Worm (Caenorhabditis elegans) whole organism, L1 larva: ENCODE results near the gene F59B10.6.

Experiments used
- C04F5.9 ChIP-seq: sonication (generic microtip); optimal IDR thresholded peaks from 2 replicates; lab custom pipeline; 2016; ENCODE audit warnings: missing genetic modification characterization, missing compliant biosample characterization
- C16A3.4 ChIP-seq: fragments of 150-350 bp; optimal IDR thresholded peaks from 2 replicates; lab custom pipeline; 2014; ENCODE audit warnings: missing biosample characterization, missing genetic modification characterization
- C34B4.2 ChIP-seq: sonication (generic microtip); optimal IDR thresholded peaks from 2 replicates; lab custom pipeline; 2017; ENCODE audit warnings: mild to moderate bottlenecking, missing genetic modification characterization, missing compliant biosample characterization
- ama-1 ChIP-seq: fragments of 150-350 bp; optimal IDR thresholded peaks from 2 replicates; lab custom pipeline; 2014
- blmp-1 ChIP-seq: fragments of 150-350 bp; optimal IDR thresholded peaks from 2 replicates; lab custom pipeline; 2014; ENCODE audit warnings: missing biosample characterization, missing genetic modification characterization
- ceh-63 ChIP-seq: fragments of 200-800 bp; sonication (Bioruptor generic); optimal IDR thresholded peaks from 2 replicates; lab custom pipeline; 2018; ENCODE audit warnings: mild to moderate bottlenecking, missing genetic modification characterization, missing compliant biosample characterization
- ceh-8 ChIP-seq: fragments of 200-800 bp; sonication (Bioruptor generic); optimal IDR thresholded peaks from 2 replicates; lab custom pipeline; 2018; ENCODE audit warnings: mild to moderate bottlenecking, missing genetic modification characterization, moderate library complexity, missing compliant biosample characterization
- ceh-82 ChIP-seq, 3 experiments: fragments of 150-350 bp in 1 of 3; sonication (generic microtip) in 2 of 3; optimal IDR thresholded peaks; 2 replicates each; lab custom pipeline; 2014 to 2017; ENCODE audit warnings: missing biosample characterization in 3 of 3, missing genetic modification characterization in 3 of 3
- ceh-88 ChIP-seq: fragments of 200-800 bp; sonication (Bioruptor generic); IDR thresholded peaks from 2 replicates; pipeline ENCODE4 v1.3.6; 2022; ENCODE audit warnings: missing genetic modification characterization, missing compliant biosample characterization
- ceh-90 ChIP-seq: sonication (generic microtip); optimal IDR thresholded peaks from 2 replicates; lab custom pipeline; 2016; ENCODE audit warnings: missing genetic modification characterization, missing compliant biosample characterization
- ces-1 ChIP-seq: fragments of 150-350 bp; optimal IDR thresholded peaks from 2 replicates; lab custom pipeline; 2014; ENCODE audit warnings: missing biosample characterization, missing genetic modification reagents, missing genetic modification characterization
- efl-1 ChIP-seq, 4 experiments: fragments of 150-350 bp; optimal IDR thresholded peaks in 3 of 4; peaks in 1 of 4; 1 replicate in 1 of 4; 2 replicates in 3 of 4; lab custom pipeline; 2014; ENCODE audit warnings: missing biosample characterization in 2 of 4, missing genetic modification characterization in 2 of 4, missing genetic modification reagents in 2 of 4
- efl-3 ChIP-seq: fragments of 200-800 bp; sonication (Bioruptor generic); optimal IDR thresholded peaks from 2 replicates; lab custom pipeline; 2018; ENCODE audit warnings: mild to moderate bottlenecking, missing genetic modification characterization, missing compliant biosample characterization
- egl-27 ChIP-seq, 2 experiments: fragments of 150-350 bp in 1 of 2; sonication (generic microtip); optimal IDR thresholded peaks; 3 replicates each; lab custom pipeline; 2017 to 2018; ENCODE audit warnings: missing biosample characterization in 2 of 2, missing genetic modification characterization in 2 of 2, missing genetic modification reagents in 2 of 2
- elt-3 ChIP-seq, 6 experiments: fragments of 150-350 bp in 1 of 6; sonication (generic microtip); optimal IDR thresholded peaks; 2 replicates each; lab custom pipeline; 2017 to 2018; ENCODE audit warnings: missing biosample characterization in 6 of 6, missing genetic modification characterization in 6 of 6, inconsistent platforms in 1 of 6
- ets-5 ChIP-seq: fragments of 200-800 bp; sonication (Bioruptor generic); IDR thresholded peaks from 2 replicates; pipeline ENCODE4 v1.3.6; 2022; ENCODE audit warnings: missing genetic modification characterization, missing compliant biosample characterization
- fkh-10 ChIP-seq: sonication (generic microtip); optimal IDR thresholded peaks from 2 replicates; lab custom pipeline; 2017; ENCODE audit warnings: missing biosample characterization, missing genetic modification reagents, missing genetic modification characterization
- fkh-4 ChIP-seq: sonication (generic microtip); optimal IDR thresholded peaks from 2 replicates; lab custom pipeline; 2016; ENCODE audit warnings: missing compliant biosample characterization, missing genetic modification characterization, borderline replicate concordance
- fos-1 ChIP-seq: fragments of 150-350 bp; optimal IDR thresholded peaks from 2 replicates; lab custom pipeline; 2014; ENCODE audit warnings: missing biosample characterization, missing genetic modification characterization
- hlh-4 ChIP-seq: sonication (generic microtip); optimal IDR thresholded peaks from 2 replicates; lab custom pipeline; 2016; ENCODE audit warnings: mild to moderate bottlenecking, missing genetic modification characterization, missing compliant biosample characterization
- irx-1 ChIP-seq: sonication (generic microtip); optimal IDR thresholded peaks from 2 replicates; lab custom pipeline; 2016; ENCODE audit warnings: missing genetic modification characterization, missing compliant biosample characterization
- isw-1 ChIP-seq: fragments of 200-800 bp; sonication (Bioruptor generic); IDR thresholded peaks from 2 replicates; pipeline ENCODE4 v1.3.6; 2022; ENCODE audit warnings: missing genetic modification characterization, missing compliant biosample characterization
- lin-14 ChIP-seq: fragments of 200-800 bp; sonication (Bioruptor generic); optimal IDR thresholded peaks from 2 replicates; lab custom pipeline; 2018; ENCODE audit warnings: mild to moderate bottlenecking, missing genetic modification characterization, moderate library complexity, missing compliant biosample characterization
- lin-15B ChIP-seq: fragments of 150-350 bp; sonication (generic microtip); optimal IDR thresholded peaks from 3 replicates; lab custom pipeline; 2014; ENCODE audit warnings: missing biosample characterization, missing genetic modification characterization
- lin-35 ChIP-seq, 2 experiments: fragments of 150-350 bp; optimal IDR thresholded peaks; 2 replicates each; lab custom pipeline; 2014; ENCODE audit warnings: missing biosample characterization in 2 of 2, missing genetic modification characterization in 2 of 2, missing genetic modification reagents in 2 of 2
- lir-3 ChIP-seq: sonication (generic microtip); optimal IDR thresholded peaks from 2 replicates; lab custom pipeline; 2016; ENCODE audit warnings: mild to moderate bottlenecking, missing genetic modification characterization, moderate library complexity, missing compliant biosample characterization; ENCODE audit not compliant: poor library complexity
- lsy-2 ChIP-seq, 2 experiments: fragments of 150-350 bp; optimal IDR thresholded peaks; 2 replicates each; lab custom pipeline; 2014; ENCODE audit warnings: missing biosample characterization in 2 of 2, missing genetic modification characterization in 2 of 2
- mab-9 ChIP-seq: fragments of 200-800 bp; sonication (Bioruptor generic); IDR thresholded peaks from 2 replicates; pipeline ENCODE4 v1.3.6; 2022; ENCODE audit warnings: missing genetic modification reagents, missing genetic modification characterization, missing compliant biosample characterization
- mef-2 ChIP-seq: fragments of 150-350 bp; optimal IDR thresholded peaks from 2 replicates; lab custom pipeline; 2014; ENCODE audit warnings: missing biosample characterization, missing genetic modification characterization
- mep-1 ChIP-seq: fragments of 150-350 bp; optimal IDR thresholded peaks from 2 replicates; lab custom pipeline; 2014; ENCODE audit warnings: missing biosample characterization, missing genetic modification characterization
- nhr-11 ChIP-seq: fragments of 150-350 bp; optimal IDR thresholded peaks from 2 replicates; lab custom pipeline; 2014; ENCODE audit warnings: missing biosample characterization, missing genetic modification characterization
- nhr-12 ChIP-seq: sonication (generic microtip); optimal IDR thresholded peaks from 2 replicates; lab custom pipeline; 2017; ENCODE audit warnings: missing biosample characterization, missing genetic modification characterization
- nhr-47 ChIP-seq: sonication (generic microtip); optimal IDR thresholded peaks from 2 replicates; lab custom pipeline; 2016; ENCODE audit warnings: mild to moderate bottlenecking, missing genetic modification characterization, moderate library complexity, missing compliant biosample characterization
- nhr-76 ChIP-seq: sonication (generic microtip); optimal IDR thresholded peaks from 2 replicates; lab custom pipeline; 2017; ENCODE audit warnings: missing biosample characterization, missing genetic modification characterization
- nhr-85 ChIP-seq: sonication (generic microtip); peaks from one replicate; lab custom pipeline; 2016; ENCODE audit warnings: missing genetic modification characterization, inconsistent platforms, missing compliant biosample characterization
- pax-3 ChIP-seq: fragments of 200-800 bp; sonication (Bioruptor generic); optimal IDR thresholded peaks from 2 replicates; lab custom pipeline; 2018; ENCODE audit warnings: mild to moderate bottlenecking, missing genetic modification characterization, moderate library complexity, missing compliant biosample characterization
- pqm-1 ChIP-seq: sonication (generic microtip); optimal IDR thresholded peaks from 3 replicates; lab custom pipeline; 2017; ENCODE audit warnings: missing biosample characterization, missing genetic modification characterization
- snpc-4 ChIP-seq: fragments of 150-350 bp; optimal IDR thresholded peaks from 2 replicates; lab custom pipeline; 2014; ENCODE audit warnings: missing biosample characterization, missing genetic modification characterization
- snu-23 ChIP-seq: sonication (generic microtip); optimal IDR thresholded peaks from 2 replicates; lab custom pipeline; 2016; ENCODE audit warnings: missing genetic modification characterization, missing compliant biosample characterization
- sptf-1 ChIP-seq: fragments of 150-350 bp; optimal IDR thresholded peaks from 2 replicates; lab custom pipeline; 2014; ENCODE audit warnings: missing biosample characterization, missing genetic modification characterization
- sup-37 ChIP-seq: fragments of 200-800 bp; sonication (Bioruptor generic); optimal IDR thresholded peaks from 2 replicates; lab custom pipeline; 2018; ENCODE audit warnings: mild to moderate bottlenecking, missing genetic modification characterization, missing compliant biosample characterization
- tlp-1 ChIP-seq: fragments of 150-350 bp; optimal IDR thresholded peaks from 2 replicates; lab custom pipeline; 2014; ENCODE audit warnings: missing biosample characterization, missing genetic modification characterization
- unc-30 ChIP-seq: sonication (generic microtip); optimal IDR thresholded peaks from 2 replicates; lab custom pipeline; 2017; ENCODE audit warnings: missing biosample characterization, missing genetic modification characterization
- unc-86 ChIP-seq: sonication (generic microtip); optimal IDR thresholded peaks from 2 replicates; lab custom pipeline; 2016; ENCODE audit warnings: missing genetic modification characterization, missing compliant biosample characterization
- unc-98 ChIP-seq: fragments of 200-800 bp; sonication (Bioruptor generic); IDR thresholded peaks from 2 replicates; pipeline ENCODE4 v1.3.6; 2022; ENCODE audit warnings: missing genetic modification characterization, missing compliant biosample characterization
- xbp-1 ChIP-seq: sonication (generic microtip); optimal IDR thresholded peaks from 2 replicates; lab custom pipeline; 2016; ENCODE audit warnings: missing genetic modification characterization, missing compliant biosample characterization
- zag-1 ChIP-seq: fragments of 150-350 bp; optimal IDR thresholded peaks from 2 replicates; lab custom pipeline; 2014; ENCODE audit warnings: missing biosample characterization, missing genetic modification characterization
- ztf-4 ChIP-seq: fragments of 150-350 bp; optimal IDR thresholded peaks from 2 replicates; lab custom pipeline; 2014; ENCODE audit warnings: missing biosample characterization, missing genetic modification characterization

F59B10.6 gene

ce11 chrII:10542654-10543456 lies 18.6 kb upstream of the F59B10.6 start:
- TF ChIP-seq ama-1 (lab: Kevin White, UChicago) (peak; percentile 74), mab-9 (GFP tag; lab: Robert Waterston, UW) (peak; percentile 17; the same call in 1 of the 2 replicates), nhr-11 (tag; lab: Kevin White, UChicago) (no peak), ztf-4 (peak; percentile 73), C16A3.4 (no peak), fkh-10 (GFP tag; lab: Kevin White, UChicago) (no peak), lin-35 (GFP tag; optimal IDR thresholded peaks at IDR 0.05; lab: Kevin White, UChicago) (peak in 1 of 2 experiments; percentile 1), efl-1 (optimal IDR thresholded peaks at IDR 0.05; lab: Kevin White, UChicago) (peak in 1 of 2 experiments; percentile 8), efl-1 (GFP tag; optimal IDR thresholded peaks at IDR 0.05 in 1 of 2; lab: Kevin White, UChicago) (peak in 1 of 2 experiments; percentile 88), blmp-1 (tag; lab: Kevin White, UChicago) (peak; percentile 6), ets-5 (GFP tag; lab: Robert Waterston, UW) (0 out of 2 replicates have a peak, but pooled peaks have one; percentile 83), elt-3 (tag; optimal IDR thresholded peaks at IDR 0.05; lab: Kevin White, UChicago) (peak in 1 of 6 experiments; percentile 10), sup-37 (GFP tag; lab: Kevin White, UChicago) (peak; percentile 15)

ce11 chrII:10541923-10542486 lies 17.7 kb upstream of the F59B10.6 start, which contains the start of gene pro-1:
Gene pro-1 (minus strand): TSS chrII:10541996.
- TF ChIP-seq ces-1: no peak
- no peak for TF ChIP-seq sptf-1
- TF ChIP-seq lir-3 (tag; lab: Kevin White, UChicago): peak; percentile 28
- no peak for TF ChIP-seq nhr-12 (tag; lab: Kevin White, UChicago)
- TF ChIP-seq unc-30 (tag; lab: Kevin White, UChicago): no peak
- peak; percentile 25 for TF ChIP-seq snpc-4 (tag; lab: Kevin White, UChicago)
- no peak for TF ChIP-seq ceh-8 (GFP tag; lab: Kevin White, UChicago)
- TF ChIP-seq mef-2 (tag; lab: Kevin White, UChicago): no peak
- TF ChIP-seq pqm-1: no peak
- peak; percentile 4 for TF ChIP-seq fkh-4 (tag; lab: Kevin White, UChicago)
- TF ChIP-seq efl-3 (GFP tag; lab: Kevin White, UChicago): no peak
- peak; percentile 82 for TF ChIP-seq lsy-2 (tag; optimal IDR thresholded peaks at IDR 0.05; lab: Kevin White, UChicago)
- peak in 2 of 3 experiments; percentile 27 to 67 for TF ChIP-seq ceh-82 (tag; optimal IDR thresholded peaks at IDR 0.05; lab: Kevin White, UChicago)
- no peak for TF ChIP-seq tlp-1
- TF ChIP-seq unc-86 (tag; lab: Kevin White, UChicago): peak; percentile 60
- TF ChIP-seq zag-1 (tag; lab: Kevin White, UChicago): no peak
- TF ChIP-seq fos-1 (tag; lab: Kevin White, UChicago): no peak
- TF ChIP-seq egl-27 (tag; optimal IDR thresholded peaks at IDR 0.05; lab: Kevin White, UChicago): no peak
- TF ChIP-seq isw-1: peak; percentile 45; the same call in 1 of the 2 replicates
- TF ChIP-seq C04F5.9 (tag; lab: Kevin White, UChicago): peak; percentile 19
- TF ChIP-seq lin-14: peak; percentile 70
- no peak for TF ChIP-seq ceh-90
- TF ChIP-seq pax-3 (tag; lab: Kevin White, UChicago): peak; percentile 52
- peak; percentile 84 for TF ChIP-seq nhr-85 (tag; lab: Kevin White, UChicago)
- peak; percentile 52 for TF ChIP-seq xbp-1
- peak; percentile 88 for TF ChIP-seq nhr-47 (tag; lab: Kevin White, UChicago)
- TF ChIP-seq sup-37 (GFP tag; lab: Kevin White, UChicago): no peak
- TF ChIP-seq nhr-76 (tag; lab: Kevin White, UChicago): no peak
- TF ChIP-seq C16A3.4: peak; percentile 75
- TF ChIP-seq fkh-10 (GFP tag; lab: Kevin White, UChicago): no peak
- TF ChIP-seq lin-15B (tag; lab: Kevin White, UChicago): no peak
- 0 out of 2 replicates have a peak, but pooled peaks have one; percentile 4 for TF ChIP-seq unc-98 (GFP tag; lab: Robert Waterston, UW)
- peak; percentile 80 for TF ChIP-seq irx-1
- TF ChIP-seq ama-1 (lab: Kevin White, UChicago): peak; percentile 98
- no peak for TF ChIP-seq ceh-63 (GFP tag; lab: Kevin White, UChicago)
- TF ChIP-seq mep-1 (tag; lab: Kevin White, UChicago): peak; percentile 87
- no peak for TF ChIP-seq hlh-4 (tag; lab: Kevin White, UChicago)
- TF ChIP-seq C34B4.2 (tag; lab: Kevin White, UChicago): no peak
- peak; percentile 85 for TF ChIP-seq ceh-88 (GFP tag; lab: Robert Waterston, UW)
- TF ChIP-seq elt-3 (tag; optimal IDR thresholded peaks at IDR 0.05; lab: Kevin White, UChicago): peak in 2 of 6 experiments; percentile 42 to 77
- peak; percentile 84 for TF ChIP-seq snu-23
